Worm (Caenorhabditis elegans) whole organism, mixed stage, embryonic: ENCODE data around the gene stdh-3.

Experiments
- elt-3 ChIP-seq: fragments of 150-350 bp; optimal IDR thresholded peaks from 2 replicates; lab custom pipeline; 2014; ENCODE audit warnings: missing biosample characterization, missing genetic modification characterization
- flh-1 ChIP-seq: fragments of 200-800 bp; sonication (Bioruptor generic); optimal IDR thresholded peaks from 2 replicates; lab custom pipeline; 2018; ENCODE audit warnings: mild to moderate bottlenecking, missing genetic modification characterization, moderate library complexity, missing compliant biosample characterization
- lin-13 ChIP-seq: fragments of 150-350 bp; optimal IDR thresholded peaks from 2 replicates; lab custom pipeline; 2014; ENCODE audit warnings: missing biosample characterization, missing genetic modification characterization
- mab-5 ChIP-seq: fragments of 150-350 bp; optimal IDR thresholded peaks from 2 replicates; lab custom pipeline; 2014; ENCODE audit warnings: missing biosample characterization, missing genetic modification characterization
- nhr-12 ChIP-seq: fragments of 150-350 bp; optimal IDR thresholded peaks from 2 replicates; lab custom pipeline; 2014; ENCODE audit warnings: missing biosample characterization, missing genetic modification characterization
- nhr-28 ChIP-seq: fragments of 150-350 bp; optimal IDR thresholded peaks from 2 replicates; lab custom pipeline; 2014; ENCODE audit warnings: missing biosample characterization, missing genetic modification characterization
- tbx-8 ChIP-seq: fragments of 200-800 bp; sonication (Bioruptor generic); optimal IDR thresholded peaks from 2 replicates; lab custom pipeline; 2018; ENCODE audit warnings: mild to moderate bottlenecking, missing genetic modification characterization, moderate library complexity, missing compliant biosample characterization
- unc-39 ChIP-seq: fragments of 150-350 bp; optimal IDR thresholded peaks from 2 replicates; lab custom pipeline; 2014; ENCODE audit warnings: missing biosample characterization, missing genetic modification characterization
- unc-62 ChIP-seq: fragments of 150-350 bp; optimal IDR thresholded peaks from 2 replicates; lab custom pipeline; 2014; ENCODE audit warnings: missing biosample characterization, missing genetic modification reagents, missing genetic modification characterization
- ztf-11 ChIP-seq: fragments of 150-350 bp; optimal IDR thresholded peaks from 2 replicates; lab custom pipeline; 2014; ENCODE audit warnings: missing biosample characterization, missing genetic modification characterization

- TF ChIP-seq elt-3 (no peak), nhr-12 (tag; lab: Kevin White, UChicago) (no peak), tbx-8 (GFP tag; lab: Kevin White, UChicago) (no peak), ztf-11 (tag; lab: Kevin White, UChicago) (no peak), mab-5 (tag; lab: Kevin White, UChicago) (no peak), unc-62 (GFP tag; lab: Kevin White, UChicago) (no peak), flh-1 (GFP tag; lab: Kevin White, UChicago) (no peak), lin-13 (tag; lab: Kevin White, UChicago) (no peak), nhr-28 (no peak), unc-39 (no peak)
These were observed 17.1 kb upstream of the stdh-3 start, which contains the start of gene srsx-19 for ce11 chrV:13887358-13887757.
